Worm (Caenorhabditis elegans) whole organism, young adult: Measurements from ENCODE around the gene ZK131.11.

Experiments used
- C17E4.6 ChIP-seq: fragments of 200-800 bp; sonication (Bioruptor generic); IDR thresholded peaks from 2 replicates; pipeline ENCODE4 v1.3.6; 2022; ENCODE audit warnings: missing genetic modification reagents, missing genetic modification characterization, missing compliant biosample characterization
- F22D6.2 ChIP-seq: sonication (generic microtip); optimal IDR thresholded peaks from 2 replicates; lab custom pipeline; 2016; ENCODE audit warnings: mild to moderate bottlenecking, missing genetic modification characterization, missing compliant biosample characterization
- F33H1.4 ChIP-seq: fragments of 200-800 bp; sonication (Bioruptor generic); IDR thresholded peaks from 2 replicates; pipeline ENCODE4 v1.3.6; 2022; ENCODE audit warnings: missing genetic modification reagents, missing genetic modification characterization, missing compliant biosample characterization
- K12H6.12 ChIP-seq: fragments of 200-800 bp; sonication (Bioruptor generic); optimal IDR thresholded peaks from 2 replicates; lab custom pipeline; 2018; ENCODE audit warnings: mild to moderate bottlenecking, missing genetic modification characterization, missing compliant biosample characterization
- Y53F4B.3 ChIP-seq: fragments of 200-800 bp; sonication (Bioruptor generic); IDR thresholded peaks from 2 replicates; pipeline ENCODE4 v1.3.6; 2022; ENCODE audit warnings: missing genetic modification reagents, missing genetic modification characterization, missing compliant biosample characterization
- Y56A3A.18 ChIP-seq: fragments of 200-800 bp; sonication (Bioruptor generic); IDR thresholded peaks from 2 replicates; pipeline ENCODE4 v1.3.6; 2022; ENCODE audit warnings: missing genetic modification reagents, missing genetic modification characterization, missing compliant biosample characterization
- attf-6 ChIP-seq: fragments of 200-800 bp; sonication (Bioruptor generic); IDR thresholded peaks from 2 replicates; pipeline ENCODE4 v1.3.6; 2022; ENCODE audit warnings: missing genetic modification reagents, missing genetic modification characterization, missing compliant biosample characterization
- bed-1 ChIP-seq: fragments of 200-800 bp; sonication (Bioruptor generic); IDR thresholded peaks from 2 replicates; pipeline ENCODE4 v1.3.6; 2022; ENCODE audit warnings: missing genetic modification reagents, missing genetic modification characterization, missing compliant biosample characterization
- ccch-3 ChIP-seq: fragments of 200-800 bp; sonication (Bioruptor generic); optimal IDR thresholded peaks from 2 replicates; lab custom pipeline; 2018; ENCODE audit warnings: mild to moderate bottlenecking, missing genetic modification characterization, missing compliant biosample characterization
- cebp-2 ChIP-seq: fragments of 200-800 bp; sonication (Bioruptor generic); IDR thresholded peaks from 2 replicates; pipeline ENCODE4 v1.3.6; 2022; ENCODE audit warnings: missing genetic modification characterization, missing compliant biosample characterization
- ceh-27 ChIP-seq: fragments of 200-800 bp; sonication (Bioruptor generic); optimal IDR thresholded peaks from 2 replicates; lab custom pipeline; 2018; ENCODE audit warnings: mild to moderate bottlenecking, missing genetic modification characterization, moderate library complexity, missing compliant biosample characterization
- dpff-1 ChIP-seq: sonication (generic microtip); optimal IDR thresholded peaks from 2 replicates; lab custom pipeline; 2017; ENCODE audit warnings: mild to moderate bottlenecking, missing genetic modification characterization, missing compliant biosample characterization
- egrh-3 ChIP-seq: fragments of 200-800 bp; sonication (Bioruptor generic); IDR thresholded peaks from 2 replicates; pipeline ENCODE4 v1.3.6; 2022; ENCODE audit warnings: missing genetic modification reagents, missing genetic modification characterization, missing compliant biosample characterization
- gei-17 ChIP-seq: fragments of 200-800 bp; sonication (Bioruptor generic); optimal IDR thresholded peaks from 2 replicates; lab custom pipeline; 2018; ENCODE audit warnings: mild to moderate bottlenecking, missing genetic modification characterization, missing compliant biosample characterization
- him-1 ChIP-seq: sonication (generic microtip); optimal IDR thresholded peaks from 2 replicates; lab custom pipeline; 2016; ENCODE audit warnings: missing genotype, missing genetic modification reagents, missing genetic modification characterization, missing compliant biosample characterization
- hmg-20 ChIP-seq: fragments of 200-800 bp; sonication (Bioruptor generic); IDR thresholded peaks from 2 replicates; pipeline ENCODE4 v1.3.6; 2022; ENCODE audit warnings: missing genetic modification reagents, missing genetic modification characterization, missing compliant biosample characterization
- lin-26 ChIP-seq: fragments of 200-800 bp; sonication (Bioruptor generic); IDR thresholded peaks from 2 replicates; pipeline ENCODE4 v1.3.6; 2022; ENCODE audit warnings: missing genetic modification reagents, missing genetic modification characterization, missing compliant biosample characterization
- lin-40 ChIP-seq: sonication (generic microtip); optimal IDR thresholded peaks from 2 replicates; lab custom pipeline; 2016; ENCODE audit warnings: missing genetic modification characterization, mild to moderate bottlenecking, missing compliant biosample characterization, missing genotype, missing genetic modification reagents
- lir-1 ChIP-seq: fragments of 200-800 bp; sonication (Bioruptor generic); conservative IDR thresholded peaks from 2 replicates; pipeline ENCODE4 v1.3.6; 2022; ENCODE audit warnings: missing genetic modification reagents, missing genetic modification characterization, missing compliant biosample characterization
- lsy-27 ChIP-seq: sonication (generic microtip); optimal IDR thresholded peaks from 2 replicates; lab custom pipeline; 2017; ENCODE audit warnings: missing genetic modification characterization, mild to moderate bottlenecking, missing compliant biosample characterization, antibody characterized with exemption, missing genotype, borderline replicate concordance; ENCODE audit not compliant: insufficient read depth
- madf-10 ChIP-seq: sonication (generic microtip); optimal IDR thresholded peaks from 2 replicates; lab custom pipeline; 2016; ENCODE audit warnings: mild to moderate bottlenecking, missing genetic modification characterization, missing compliant biosample characterization
- madf-6 ChIP-seq: fragments of 200-800 bp; sonication (Bioruptor generic); IDR thresholded peaks from 2 replicates; pipeline ENCODE4 v1.3.6; 2022; ENCODE audit warnings: missing genetic modification reagents, missing genetic modification characterization, missing compliant biosample characterization
- madf-8 ChIP-seq: fragments of 200-800 bp; sonication (Bioruptor generic); conservative IDR thresholded peaks from 2 replicates; pipeline ENCODE4 v1.3.6; 2022; ENCODE audit warnings: missing genetic modification reagents, missing genetic modification characterization, missing compliant biosample characterization
- nfya-1 ChIP-seq: sonication (generic microtip); optimal IDR thresholded peaks from 2 replicates; lab custom pipeline; 2017; ENCODE audit warnings: antibody characterized with exemption, missing compliant biosample characterization, missing genetic modification characterization, borderline replicate concordance; ENCODE audit not compliant: insufficient read depth
- nhr-80 ChIP-seq: sonication (generic microtip); optimal IDR thresholded peaks from 2 replicates; lab custom pipeline; 2016; ENCODE audit warnings: missing genetic modification characterization, missing compliant biosample characterization
- rec-8 ChIP-seq, 2 experiments: sonication (generic microtip); optimal IDR thresholded peaks; 2 replicates each; lab custom pipeline; 2016; ENCODE audit warnings: mild to moderate bottlenecking in 2 of 2, missing genetic modification characterization in 2 of 2, missing genetic modification reagents in 2 of 2, missing genotype in 2 of 2, missing biosample characterization in 1 of 2, missing compliant biosample characterization in 1 of 2, moderate library complexity in 1 of 2
- rpc-1 ChIP-seq, 2 experiments: fragments of 150-350 bp in 1 of 2; sonication (generic microtip) in 1 of 2; optimal IDR thresholded peaks; 2 replicates each; lab custom pipeline; 2014 to 2018; ENCODE audit warnings: missing biosample characterization in 1 of 2, missing genetic modification characterization in 1 of 2, missing genetic modification reagents in 1 of 2, missing genotype in 1 of 2
- sdz-38 ChIP-seq: sonication (generic microtip); optimal IDR thresholded peaks from 2 replicates; lab custom pipeline; 2016; ENCODE audit warnings: missing genotype, missing genetic modification characterization, missing compliant biosample characterization
- sea-2 ChIP-seq: fragments of 200-800 bp; sonication (Bioruptor generic); IDR thresholded peaks from 2 replicates; pipeline ENCODE4 v1.3.6; 2022; ENCODE audit warnings: missing genetic modification characterization, missing compliant biosample characterization
- snpc-4 ChIP-seq, 5 experiments: fragments of 150-350 bp in 1 of 5; sonication (generic microtip) in 4 of 5; optimal IDR thresholded peaks; 2 replicates each; lab custom pipeline; 2014 to 2018; ENCODE audit warnings: missing genetic modification characterization in 5 of 5, missing biosample characterization in 3 of 5, antibody characterized with exemption in 2 of 5, mild to moderate bottlenecking in 2 of 5, missing compliant biosample characterization in 2 of 5, missing genotype in 2 of 5, moderate library complexity in 2 of 5, missing genetic modification reagents in 1 of 5
- zfh-2 ChIP-seq: fragments of 200-800 bp; sonication (Bioruptor generic); conservative IDR thresholded peaks from 2 replicates; pipeline ENCODE4 v1.3.6; 2022; ENCODE audit warnings: missing genetic modification reagents, missing genetic modification characterization, missing compliant biosample characterization
- ztf-3 ChIP-seq: fragments of 200-800 bp; sonication (Bioruptor generic); optimal IDR thresholded peaks from 2 replicates; lab custom pipeline; 2018; ENCODE audit warnings: mild to moderate bottlenecking, missing genetic modification characterization, missing compliant biosample characterization
- ztf-6 ChIP-seq: fragments of 200-800 bp; sonication (Bioruptor generic); IDR thresholded peaks from 2 replicates; pipeline ENCODE4 v1.3.6; 2022; ENCODE audit warnings: missing genetic modification reagents, missing genetic modification characterization, missing compliant biosample characterization

Gene ZK131.11

DNA sequence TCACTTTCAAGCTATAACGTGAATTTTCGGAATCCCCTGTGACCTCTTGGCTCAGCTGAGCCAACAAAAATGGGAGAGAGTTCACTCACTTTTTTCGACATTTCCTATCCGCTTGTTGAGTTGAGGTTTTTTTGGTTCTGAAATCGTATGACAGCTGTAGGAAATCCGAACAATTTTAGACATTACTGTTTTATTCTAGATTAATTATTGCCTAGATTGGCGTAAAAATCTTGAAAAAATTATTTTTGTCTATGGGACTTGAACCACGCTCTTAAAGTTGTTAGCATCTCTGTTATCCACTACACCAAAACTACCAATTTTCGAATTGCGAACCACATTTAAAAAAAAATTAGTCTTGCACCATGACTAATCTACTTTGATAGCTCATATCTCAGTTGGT is 8.1 kb upstream of the ZK131.11 start, which contains the start of gene C01B9.4:
Gene C01B9.4 (minus strand): TSS at position 101 of the 400 bp plus-strand sequence.
- TF ChIP-seq F33H1.4 (GFP tag; lab: Robert Waterston, UW) (no peak), rpc-1 (optimal IDR thresholded peaks at IDR 0.05; lab: Kevin White, UChicago) (no peak), rpc-1 (tag; optimal IDR thresholded peaks at IDR 0.05; lab: Kevin White, UChicago) (peak; percentile 28)

DNA sequence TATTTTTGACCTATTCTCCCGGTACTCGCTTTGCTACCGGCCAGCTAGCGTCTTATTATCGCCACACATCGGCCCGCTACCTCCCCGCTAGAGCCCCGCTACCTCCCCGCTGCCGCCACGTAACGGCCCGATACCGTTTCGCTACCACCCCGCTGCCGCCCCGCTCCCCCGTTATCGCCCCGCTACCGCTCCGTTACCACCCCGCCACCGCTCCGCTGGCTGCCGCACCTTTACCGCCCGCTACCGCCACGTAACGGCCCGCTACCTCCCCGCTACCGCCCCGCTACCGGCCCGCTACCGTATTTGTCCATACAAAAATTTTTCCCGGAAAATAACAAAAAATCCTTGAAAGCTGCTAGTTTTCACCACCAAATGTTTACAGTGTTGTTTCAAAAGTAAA is 6.4 kb upstream of the ZK131.11 start:
- peak; percentile 95 for TF ChIP-seq zfh-2 (GFP tag; lab: Robert Waterston, UW)
- no peak for TF ChIP-seq ccch-3 (GFP tag; lab: Kevin White, UChicago)
- TF ChIP-seq egrh-3, result peak; percentile 96
- TF ChIP-seq lin-26 (GFP tag; lab: Robert Waterston, UW), result 0 out of 2 replicates have a peak, but pooled peaks have one; percentile 19

- TF ChIP-seq dpff-1 (tag; lab: Kevin White, UChicago) (no peak), sdz-38 (tag; lab: Kevin White, UChicago) (no peak), K12H6.12 (tag; lab: Kevin White, UChicago) (no peak)
Measured at ce11 chrII:13786899-13787298, 5.1 kb upstream of the ZK131.11 start.

ce11 chrII:13788813-13789212 is 3.2 kb upstream of the ZK131.11 start:
- TF ChIP-seq ceh-27 (GFP tag; lab: Kevin White, UChicago) (peak; percentile 44), F33H1.4 (GFP tag; lab: Robert Waterston, UW) (no peak), snpc-4 (GFP tag; optimal IDR thresholded peaks at IDR 0.05; lab: Kevin White, UChicago) (no peak), snpc-4 (tag; optimal IDR thresholded peaks at IDR 0.05; lab: Kevin White, UChicago) (peak in 2 of 4 experiments; percentile 5 to 44)

DNA sequence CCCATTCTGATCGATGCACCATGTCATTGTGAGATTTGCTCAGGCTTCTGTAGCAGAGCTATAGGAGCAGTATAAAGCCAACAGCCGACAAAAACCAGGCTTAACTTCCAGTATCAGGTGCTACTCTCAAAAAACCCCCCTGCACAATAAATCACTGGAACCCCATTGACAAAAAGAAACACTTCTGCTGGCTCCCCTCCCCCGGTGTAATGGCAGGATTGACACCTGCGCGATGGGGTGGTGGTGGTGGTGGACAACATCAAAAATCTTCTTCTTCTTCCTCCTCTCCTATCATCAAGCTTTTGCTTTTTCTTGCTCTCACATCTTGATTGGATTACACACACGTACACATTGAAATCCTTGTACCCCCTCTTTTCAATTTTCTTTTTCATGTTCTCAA is 2.3 kb upstream of the ZK131.11 start:
- TF ChIP-seq ztf-6 (GFP tag; lab: Robert Waterston, UW) (no peak), cebp-2 (GFP tag; lab: Robert Waterston, UW) (no peak), bed-1 (GFP tag; lab: Robert Waterston, UW) (no peak), attf-6 (GFP tag; lab: Robert Waterston, UW) (no peak), hmg-20 (GFP tag; lab: Robert Waterston, UW) (no peak), nfya-1 (tag; lab: Kevin White, UChicago) (no peak), nhr-80 (tag; lab: Kevin White, UChicago) (no peak), lin-40 (tag; lab: Kevin White, UChicago) (no peak), gei-17 (GFP tag; lab: Kevin White, UChicago) (no peak), lir-1 (no peak), ztf-3 (GFP tag; lab: Kevin White, UChicago) (no peak), snpc-4 (GFP tag; optimal IDR thresholded peaks at IDR 0.05; lab: Kevin White, UChicago) (no peak), snpc-4 (tag; optimal IDR thresholded peaks at IDR 0.05; lab: Kevin White, UChicago) (no peak), lsy-27 (no peak), zfh-2 (GFP tag; lab: Robert Waterston, UW) (no peak), ccch-3 (GFP tag; lab: Kevin White, UChicago) (no peak), F22D6.2 (tag; lab: Kevin White, UChicago) (no peak)
- TF ChIP-seq, all 124 proteins: peak for 0

- TF ChIP-seq zfh-2 (GFP tag; lab: Robert Waterston, UW) (peak; percentile 92), egrh-3 (peak; percentile 96)
- TF ChIP-seq, all 124 proteins: peak for 2; not testable (repeated sequence) for 122
Measured at ce11 chrII:13790701-13791100, 1.3 kb upstream of the ZK131.11 start.

- no peak for TF ChIP-seq C17E4.6 (GFP tag; lab: Robert Waterston, UW)
- TF ChIP-seq him-1, result no peak
- TF ChIP-seq rec-8 (tag; optimal IDR thresholded peaks at IDR 0.05; lab: Kevin White, UChicago), result no peak
- TF ChIP-seq nfya-1 (tag; lab: Kevin White, UChicago), result no peak
- TF ChIP-seq Y53F4B.3 (GFP tag; lab: Robert Waterston, UW), result no peak
- peak; percentile 50; the same call in 1 of the 2 replicates for TF ChIP-seq egrh-3
- no peak for TF ChIP-seq madf-6 (GFP tag; lab: Robert Waterston, UW)
- TF ChIP-seq madf-8, result no peak
- TF ChIP-seq sea-2 (GFP tag; lab: Robert Waterston, UW), result no peak
- TF ChIP-seq Y56A3A.18 (GFP tag; lab: Robert Waterston, UW), result no peak
- no peak for TF ChIP-seq madf-10 (tag; lab: Kevin White, UChicago)
- TF ChIP-seq zfh-2 (GFP tag; lab: Robert Waterston, UW), result peak; percentile 79
Measured at ce11 chrII:13795160-13795559, 3.1 kb downstream of the ZK131.11 start.
